Worm (Caenorhabditis elegans): ENCODE data around the gene M110.8.

DNA sequence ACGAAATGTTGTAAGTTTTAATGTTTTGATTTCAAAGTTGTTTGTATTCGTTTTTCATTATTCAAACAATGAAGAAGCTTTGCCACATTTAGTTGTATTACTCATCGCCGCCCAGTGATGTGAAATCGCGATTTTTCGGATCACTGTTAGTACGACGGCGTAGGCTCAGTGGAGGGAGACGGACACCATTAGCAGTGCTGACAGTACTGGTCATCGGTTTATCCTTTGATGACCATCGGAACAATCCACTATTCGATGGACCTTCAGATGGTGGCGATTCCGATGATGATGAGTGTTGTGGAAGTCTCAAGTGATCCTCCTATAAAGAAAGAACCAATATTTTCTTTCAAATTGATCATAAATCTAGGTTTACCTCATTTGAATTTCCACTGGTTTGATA, 21.9 kb downstream of the M110.8 start:
- no peak for TF ChIP-seq him-1 (tag; optimal IDR thresholded peaks at IDR 0.05)
- no peak for TF ChIP-seq dao-5 (tag; optimal IDR thresholded peaks at IDR 0.05)
- TF ChIP-seq W03F9.2 (tag; optimal IDR thresholded peaks at IDR 0.05), result no peak
